Worm (Caenorhabditis elegans) whole organism, midembryonic: Measurements from ENCODE around the gene txt-10.

Source experiments
- T22C8.4 ChIP-seq: fragments of 200-800 bp; sonication (Bioruptor generic); IDR thresholded peaks from 2 replicates; pipeline ENCODE4 v1.3.6; 2022; ENCODE audit warnings: missing genetic modification characterization, missing compliant biosample characterization
- cog-1 ChIP-seq: sonication (generic microtip); optimal IDR thresholded peaks from 2 replicates; lab custom pipeline; 2016; ENCODE audit warnings: missing genetic modification characterization, missing compliant biosample characterization
- ref-1 ChIP-seq: fragments of 200-800 bp; sonication (Bioruptor generic); conservative IDR thresholded peaks from 2 replicates; pipeline ENCODE4 v1.3.6; 2022; ENCODE audit warnings: missing genetic modification reagents, missing genetic modification characterization, missing compliant biosample characterization
- ztf-23 ChIP-seq: fragments of 200-800 bp; sonication (Bioruptor generic); IDR thresholded peaks from 2 replicates; pipeline ENCODE4 v1.3.6; 2022; ENCODE audit warnings: missing genetic modification reagents, missing genetic modification characterization, missing compliant biosample characterization
- ztf-29 ChIP-seq: fragments of 200-800 bp; sonication (Bioruptor generic); IDR thresholded peaks from 2 replicates; pipeline ENCODE4 v1.3.6; 2022; ENCODE audit warnings: missing genetic modification reagents, missing genetic modification characterization, missing compliant biosample characterization

ce11 chrV:10489998-10490397 is 42.6 kb downstream of the txt-10 start, which contains the start of gene ncx-5:
- TF ChIP-seq ztf-29 (GFP tag; lab: Robert Waterston, UW) (no peak), ztf-23 (no peak), ref-1 (GFP tag; lab: Robert Waterston, UW) (no peak), T22C8.4 (GFP tag; lab: Robert Waterston, UW) (no peak), cog-1 (tag; lab: Kevin White, UChicago) (no peak)
